Worm (Caenorhabditis elegans) whole organism, young adult: ENCODE results near the gene srsx-40.

Experiments
- B0261.1 ChIP-seq: sonication (generic microtip); optimal IDR thresholded peaks from 2 replicates; lab custom pipeline; 2016; ENCODE audit warnings: mild to moderate bottlenecking, missing genetic modification characterization, moderate library complexity, missing compliant biosample characterization
- C17E4.6 ChIP-seq: fragments of 200-800 bp; sonication (Bioruptor generic); IDR thresholded peaks from 2 replicates; pipeline ENCODE4 v1.3.6; 2022; ENCODE audit warnings: missing genetic modification reagents, missing genetic modification characterization, missing compliant biosample characterization
- D2030.7 ChIP-seq: fragments of 200-800 bp; sonication (Bioruptor generic); IDR thresholded peaks from 2 replicates; pipeline ENCODE4 v1.3.6; 2022; ENCODE audit warnings: missing genetic modification reagents, missing genetic modification characterization, missing compliant biosample characterization
- F39B2.1 ChIP-seq: fragments of 200-800 bp; sonication (Bioruptor generic); IDR thresholded peaks from 2 replicates; pipeline ENCODE4 v1.3.6; 2022; ENCODE audit warnings: missing genetic modification reagents, missing genetic modification characterization, missing compliant biosample characterization
- K11D2.4 ChIP-seq: fragments of 200-800 bp; sonication (Bioruptor generic); IDR thresholded peaks from 2 replicates; pipeline ENCODE4 v1.3.6; 2022; ENCODE audit warnings: missing genetic modification reagents, missing genetic modification characterization, missing compliant biosample characterization
- Y95B8A.8 ChIP-seq: fragments of 200-800 bp; sonication (Bioruptor generic); IDR thresholded peaks from 2 replicates; pipeline ENCODE4 v1.3.6; 2022; ENCODE audit warnings: missing genetic modification reagents, missing genetic modification characterization, missing compliant biosample characterization
- ZK185.1 ChIP-seq: sonication (generic microtip); optimal IDR thresholded peaks from 2 replicates; lab custom pipeline; 2016; ENCODE audit warnings: mild to moderate bottlenecking, missing genetic modification characterization, missing compliant biosample characterization; ENCODE audit not compliant: poor library complexity, severe bottlenecking
- ama-1 ChIP-seq, 3 experiments: fragments of 150-350 bp in 1 of 3; sonication (generic microtip) in 2 of 3; optimal IDR thresholded peaks; 2 replicates each; lab custom pipeline; 2014 to 2018; ENCODE audit warnings: missing biosample characterization in 2 of 3, missing genetic modification characterization in 2 of 3, missing genetic modification reagents in 2 of 3
- attf-3 ChIP-seq: fragments of 200-800 bp; sonication (Bioruptor generic); conservative IDR thresholded peaks from 2 replicates; pipeline ENCODE4 v1.3.6; 2022; ENCODE audit warnings: missing genetic modification reagents, missing genetic modification characterization, missing compliant biosample characterization
- bed-1 ChIP-seq: fragments of 200-800 bp; sonication (Bioruptor generic); IDR thresholded peaks from 2 replicates; pipeline ENCODE4 v1.3.6; 2022; ENCODE audit warnings: missing genetic modification reagents, missing genetic modification characterization, missing compliant biosample characterization
- bed-2 ChIP-seq: fragments of 200-800 bp; sonication (Bioruptor generic); IDR thresholded peaks from 2 replicates; pipeline ENCODE4 v1.3.6; 2022; ENCODE audit warnings: missing genetic modification reagents, missing genetic modification characterization, missing compliant biosample characterization
- ccch-3 ChIP-seq: fragments of 200-800 bp; sonication (Bioruptor generic); optimal IDR thresholded peaks from 2 replicates; lab custom pipeline; 2018; ENCODE audit warnings: mild to moderate bottlenecking, missing genetic modification characterization, missing compliant biosample characterization
- cebp-2 ChIP-seq: fragments of 200-800 bp; sonication (Bioruptor generic); IDR thresholded peaks from 2 replicates; pipeline ENCODE4 v1.3.6; 2022; ENCODE audit warnings: missing genetic modification characterization, missing compliant biosample characterization
- ceh-100 ChIP-seq: fragments of 200-800 bp; sonication (Bioruptor generic); IDR thresholded peaks from 2 replicates; pipeline ENCODE4 v1.3.6; 2022; ENCODE audit warnings: missing genetic modification reagents, missing genetic modification characterization, missing compliant biosample characterization
- ceh-58 ChIP-seq: fragments of 200-800 bp; sonication (Bioruptor generic); IDR thresholded peaks from 2 replicates; pipeline ENCODE4 v1.3.6; 2022; ENCODE audit warnings: missing genetic modification characterization, missing compliant biosample characterization
- die-1 ChIP-seq: sonication (generic microtip); optimal IDR thresholded peaks from 2 replicates; lab custom pipeline; 2016; ENCODE audit warnings: missing genotype, mild to moderate bottlenecking, missing genetic modification characterization, missing compliant biosample characterization
- dpl-1 ChIP-seq: fragments of 150-350 bp; optimal IDR thresholded peaks from 2 replicates; lab custom pipeline; 2014; ENCODE audit warnings: missing biosample characterization, missing genetic modification reagents, missing genetic modification characterization
- efl-1 ChIP-seq: fragments of 150-350 bp; optimal IDR thresholded peaks from 2 replicates; lab custom pipeline; 2014; ENCODE audit warnings: missing biosample characterization, missing genetic modification reagents, missing genetic modification characterization
- gei-17 ChIP-seq: fragments of 200-800 bp; sonication (Bioruptor generic); optimal IDR thresholded peaks from 2 replicates; lab custom pipeline; 2018; ENCODE audit warnings: mild to moderate bottlenecking, missing genetic modification characterization, missing compliant biosample characterization
- lag-1 ChIP-seq: fragments of 200-800 bp; sonication (Bioruptor generic); IDR thresholded peaks from 2 replicates; pipeline ENCODE4 v1.3.6; 2022; ENCODE audit warnings: missing genetic modification reagents, missing genetic modification characterization, missing compliant biosample characterization
- let-526 ChIP-seq: fragments of 200-800 bp; sonication (Bioruptor generic); IDR thresholded peaks from 2 replicates; pipeline ENCODE4 v1.3.6; 2022; ENCODE audit warnings: missing genetic modification reagents, missing genetic modification characterization, missing compliant biosample characterization
- let-607 ChIP-seq, 2 experiments: fragments of 200-800 bp in 1 of 2; sonication (Bioruptor generic) in 1 of 2; sonication (generic microtip) in 1 of 2; optimal IDR thresholded peaks; 2 replicates each; lab custom pipeline; 2016 to 2018; ENCODE audit warnings: mild to moderate bottlenecking in 2 of 2, missing compliant biosample characterization in 2 of 2, missing genetic modification characterization in 2 of 2, moderate library complexity in 2 of 2, missing genotype in 1 of 2
- lin-26 ChIP-seq: fragments of 200-800 bp; sonication (Bioruptor generic); IDR thresholded peaks from 2 replicates; pipeline ENCODE4 v1.3.6; 2022; ENCODE audit warnings: missing genetic modification reagents, missing genetic modification characterization, missing compliant biosample characterization
- lin-35 ChIP-seq, 3 experiments: fragments of 150-350 bp in 2 of 3; sonication (generic microtip) in 1 of 3; optimal IDR thresholded peaks; 2 replicates each; lab custom pipeline; 2014 to 2018; ENCODE audit warnings: missing biosample characterization in 3 of 3, missing genetic modification characterization in 3 of 3, missing genetic modification reagents in 3 of 3
- lsl-1 ChIP-seq: fragments of 200-800 bp; sonication (Bioruptor generic); optimal IDR thresholded peaks from 2 replicates; lab custom pipeline; 2018; ENCODE audit warnings: mild to moderate bottlenecking, missing genetic modification characterization, moderate library complexity, missing compliant biosample characterization
- lsy-27 ChIP-seq: sonication (generic microtip); optimal IDR thresholded peaks from 2 replicates; lab custom pipeline; 2017; ENCODE audit warnings: missing genetic modification characterization, mild to moderate bottlenecking, missing compliant biosample characterization, antibody characterized with exemption, missing genotype, borderline replicate concordance; ENCODE audit not compliant: insufficient read depth
- madf-10 ChIP-seq: sonication (generic microtip); optimal IDR thresholded peaks from 2 replicates; lab custom pipeline; 2016; ENCODE audit warnings: mild to moderate bottlenecking, missing genetic modification characterization, missing compliant biosample characterization
- madf-3 ChIP-seq: fragments of 200-800 bp; sonication (Bioruptor generic); IDR thresholded peaks from 2 replicates; pipeline ENCODE4 v1.3.6; 2022; ENCODE audit warnings: missing genetic modification reagents, missing genetic modification characterization, missing compliant biosample characterization
- madf-6 ChIP-seq: fragments of 200-800 bp; sonication (Bioruptor generic); IDR thresholded peaks from 2 replicates; pipeline ENCODE4 v1.3.6; 2022; ENCODE audit warnings: missing genetic modification reagents, missing genetic modification characterization, missing compliant biosample characterization
- madf-8 ChIP-seq: fragments of 200-800 bp; sonication (Bioruptor generic); conservative IDR thresholded peaks from 2 replicates; pipeline ENCODE4 v1.3.6; 2022; ENCODE audit warnings: missing genetic modification reagents, missing genetic modification characterization, missing compliant biosample characterization
- mel-28 ChIP-seq: sonication (generic microtip); optimal IDR thresholded peaks from 2 replicates; lab custom pipeline; 2016; ENCODE audit warnings: borderline replicate concordance, mild to moderate bottlenecking, missing genetic modification characterization, missing compliant biosample characterization
- mes-4 ChIP-seq: sonication (generic microtip); optimal IDR thresholded peaks from 2 replicates; lab custom pipeline; 2016; ENCODE audit warnings: missing genotype, missing genetic modification characterization, missing compliant biosample characterization
- nfya-1 ChIP-seq: sonication (generic microtip); optimal IDR thresholded peaks from 2 replicates; lab custom pipeline; 2017; ENCODE audit warnings: antibody characterized with exemption, missing compliant biosample characterization, missing genetic modification characterization, borderline replicate concordance; ENCODE audit not compliant: insufficient read depth
- nfya-2 ChIP-seq: fragments of 200-800 bp; sonication (Bioruptor generic); IDR thresholded peaks from 2 replicates; pipeline ENCODE4 v1.3.6; 2022; ENCODE audit warnings: missing genetic modification reagents, missing genetic modification characterization, missing compliant biosample characterization
- nhr-120 ChIP-seq: fragments of 200-800 bp; sonication (Bioruptor generic); IDR thresholded peaks from 2 replicates; pipeline ENCODE4 v1.3.6; 2022; ENCODE audit warnings: missing genetic modification characterization, missing compliant biosample characterization
- nhr-80 ChIP-seq: sonication (generic microtip); optimal IDR thresholded peaks from 2 replicates; lab custom pipeline; 2016; ENCODE audit warnings: missing genetic modification characterization, missing compliant biosample characterization
- pbrm-1 ChIP-seq: fragments of 200-800 bp; sonication (Bioruptor generic); IDR thresholded peaks from 2 replicates; pipeline ENCODE4 v1.3.6; 2022; ENCODE audit warnings: missing genetic modification reagents, missing genetic modification characterization, missing compliant biosample characterization
- pha-4 ChIP-seq: fragments of 150-350 bp; sonication (generic microtip); optimal IDR thresholded peaks from 2 replicates; lab custom pipeline; 2014; ENCODE audit warnings: missing biosample characterization, missing genetic modification reagents, missing genetic modification characterization
- sdz-38 ChIP-seq: sonication (generic microtip); optimal IDR thresholded peaks from 2 replicates; lab custom pipeline; 2016; ENCODE audit warnings: missing genotype, missing genetic modification characterization, missing compliant biosample characterization
- sptf-2 ChIP-seq: fragments of 200-800 bp; sonication (Bioruptor generic); optimal IDR thresholded peaks from 2 replicates; lab custom pipeline; 2018; ENCODE audit warnings: mild to moderate bottlenecking, missing genetic modification characterization, missing compliant biosample characterization
- tbp1 ChIP-seq: fragments of 200-800 bp; sonication (Bioruptor generic); optimal IDR thresholded peaks from 2 replicates; lab custom pipeline; 2018; ENCODE audit warnings: mild to moderate bottlenecking, missing genetic modification characterization, missing compliant biosample characterization
- unc-130 ChIP-seq: sonication (generic microtip); optimal IDR thresholded peaks from 2 replicates; lab custom pipeline; 2016; ENCODE audit warnings: missing genetic modification reagents, missing genetic modification characterization, missing compliant biosample characterization
- unc-62 ChIP-seq: fragments of 150-350 bp; optimal IDR thresholded peaks from 2 replicates; lab custom pipeline; 2014; ENCODE audit warnings: missing biosample characterization, missing genetic modification reagents, missing genetic modification characterization
- ztf-26 ChIP-seq: sonication (generic microtip); optimal IDR thresholded peaks from 2 replicates; lab custom pipeline; 2017; ENCODE audit warnings: missing genetic modification characterization, missing compliant biosample characterization
- ztf-3 ChIP-seq: fragments of 200-800 bp; sonication (Bioruptor generic); optimal IDR thresholded peaks from 2 replicates; lab custom pipeline; 2018; ENCODE audit warnings: mild to moderate bottlenecking, missing genetic modification characterization, missing compliant biosample characterization
- ztf-6 ChIP-seq: fragments of 200-800 bp; sonication (Bioruptor generic); IDR thresholded peaks from 2 replicates; pipeline ENCODE4 v1.3.6; 2022; ENCODE audit warnings: missing genetic modification reagents, missing genetic modification characterization, missing compliant biosample characterization

The srsx-40 gene

ce11 chrV:7730488-7730887 lies 27.1 kb upstream of the srsx-40 start (continued):
- no peak for TF ChIP-seq sdz-38 (tag; lab: Kevin White, UChicago)
- no peak for TF ChIP-seq nfya-2 (GFP tag; lab: Robert Waterston, UW)
- peak; percentile 76 for TF ChIP-seq B0261.1
- TF ChIP-seq ceh-100 (GFP tag; lab: Robert Waterston, UW) = no peak
- no peak for TF ChIP-seq lag-1 (GFP tag; lab: Robert Waterston, UW)
- no peak for TF ChIP-seq pha-4
- no peak for TF ChIP-seq lsy-27
- TF ChIP-seq mes-4 (tag; lab: Kevin White, UChicago) = no peak
- TF ChIP-seq dpl-1 (GFP tag; lab: Kevin White, UChicago) = no peak
- TF ChIP-seq madf-6 (GFP tag; lab: Robert Waterston, UW) = peak; percentile 44; the same call in 1 of the 2 replicates
- TF ChIP-seq nhr-120 = no peak
- TF ChIP-seq Y95B8A.8 (GFP tag; lab: Robert Waterston, UW) = no peak
- TF ChIP-seq ceh-58 (GFP tag; lab: Robert Waterston, UW) = no peak
- no peak for TF ChIP-seq bed-2
- peak; percentile 46; the same call in 1 of the 2 replicates for TF ChIP-seq D2030.7
- TF ChIP-seq efl-1 = no peak
- no peak for TF ChIP-seq sptf-2 (GFP tag; lab: Kevin White, UChicago)
- no peak for TF ChIP-seq madf-3 (GFP tag; lab: Robert Waterston, UW)
- TF ChIP-seq gei-17 (GFP tag; lab: Kevin White, UChicago) = no peak
- no peak for TF ChIP-seq nfya-1 (tag; lab: Kevin White, UChicago)
- TF ChIP-seq tbp1 (GFP tag; lab: Kevin White, UChicago) = peak; percentile 86
- TF ChIP-seq attf-3 (GFP tag; lab: Robert Waterston, UW) = no peak
- peak; percentile 0 for TF ChIP-seq madf-10 (tag; lab: Kevin White, UChicago)
- no peak for TF ChIP-seq let-526 (GFP tag; lab: Robert Waterston, UW)
- TF ChIP-seq K11D2.4 (GFP tag; lab: Robert Waterston, UW) = no peak
- no peak for TF ChIP-seq cebp-2 (GFP tag; lab: Robert Waterston, UW)
- no peak for TF ChIP-seq ZK185.1
- TF ChIP-seq ccch-3 (GFP tag; lab: Kevin White, UChicago) = no peak
- no peak for TF ChIP-seq pbrm-1 (GFP tag; lab: Robert Waterston, UW)
- TF ChIP-seq ama-1 (optimal IDR thresholded peaks at IDR 0.05; lab: Kevin White, UChicago) = no peak
- peak in 1 of 2 experiments; percentile 50 for TF ChIP-seq ama-1 (GFP tag; optimal IDR thresholded peaks at IDR 0.05; lab: Kevin White, UChicago)
- no peak for TF ChIP-seq bed-1 (GFP tag; lab: Robert Waterston, UW)
- no peak for TF ChIP-seq ztf-6 (GFP tag; lab: Robert Waterston, UW)

- TF ChIP-seq C17E4.6 (GFP tag; lab: Robert Waterston, UW) = no peak
- TF ChIP-seq F39B2.1 = no peak
- TF ChIP-seq ztf-26 (tag; lab: Kevin White, UChicago) = no peak
- TF ChIP-seq lsl-1 (GFP tag; lab: Kevin White, UChicago) = no peak
- TF ChIP-seq B0261.1 = no peak
- no peak for TF ChIP-seq unc-62
Measured at ce11 chrV:7728679-7729027, 25.2 kb upstream of the srsx-40 start, which contains the start of gene Y97E10C.1. Y97E10C.1 (plus strand) TSS chrV:7728879.

ce11 chrV:7728003-7728678 lies 24.7 kb upstream of the srsx-40 start:
- TF ChIP-seq die-1 (peak; percentile 24), unc-130 (GFP tag; lab: Kevin White, UChicago) (no peak), madf-8 (no peak), lin-26 (no peak), mel-28 (tag; lab: Kevin White, UChicago) (no peak), K11D2.4 (GFP tag; lab: Robert Waterston, UW) (0 out of 2 replicates have a peak, but pooled peaks have one; percentile 46), let-607 (tag; optimal IDR thresholded peaks at IDR 0.05; lab: Kevin White, UChicago) (peak; percentile 2 to 23), ztf-3 (GFP tag; lab: Kevin White, UChicago) (peak; percentile 24), nhr-80 (tag; lab: Kevin White, UChicago) (peak; percentile 63), lin-35 (GFP tag; optimal IDR thresholded peaks at IDR 0.05; lab: Kevin White, UChicago) (peak in 1 of 3 experiments; percentile 77), attf-3 (GFP tag; lab: Robert Waterston, UW) (no peak)
